Fruit fly (Drosophila melanogaster) whole organism, embryonic: ENCODE measurements around the gene CG2841.

Experiments used
- Ada2b ChIP-seq: fragments of 200-800 bp; sonication (Bioruptor generic); IDR thresholded peaks from 2 replicates; pipeline ENCODE4 v1.3.6; 2022; ENCODE audit warnings: missing biosample characterization, missing genetic modification characterization
- Asciz ChIP-seq: fragments of 200-800 bp; sonication (Bioruptor generic); optimal IDR thresholded peaks from 2 replicates; lab custom pipeline; 2017; ENCODE audit warnings: missing biosample characterization, mild to moderate bottlenecking, missing genetic modification characterization, missing genetic modification reagents
- Bdp1 ChIP-seq: fragments of 200-800 bp; sonication (Bioruptor generic); optimal IDR thresholded peaks from 3 replicates; lab custom pipeline; 2016; ENCODE audit warnings: missing biosample characterization, missing genetic modification characterization
- BtbVII ChIP-seq: fragments of 200-800 bp; sonication (Bioruptor generic); optimal IDR thresholded peaks from 3 replicates; lab custom pipeline; 2017; ENCODE audit warnings: missing biosample characterization, mild to moderate bottlenecking, missing genetic modification characterization
- CG10274 ChIP-seq: fragments of 200-800 bp; sonication (Bioruptor generic); optimal IDR thresholded peaks from 3 replicates; lab custom pipeline; 2017; ENCODE audit warnings: missing biosample characterization, mild to moderate bottlenecking, missing genetic modification characterization
- CG10979 ChIP-seq: fragments of 200-800 bp; sonication (Bioruptor generic); optimal IDR thresholded peaks from 2 replicates; lab custom pipeline; 2018; ENCODE audit warnings: missing biosample characterization, mild to moderate bottlenecking, missing genetic modification characterization, moderate library complexity
- CG11560 ChIP-seq: fragments of 200-800 bp; sonication (Bioruptor generic); IDR thresholded peaks from 3 replicates; pipeline ENCODE4 v1.3.6; 2022; ENCODE audit warnings: missing biosample characterization, missing genetic modification characterization
- CG11696 ChIP-seq: fragments of 200-800 bp; sonication (Bioruptor generic); IDR thresholded peaks from 2 replicates; pipeline ENCODE4 v1.3.6; 2022; ENCODE audit warnings: missing biosample characterization, missing genetic modification characterization
- CG13296 ChIP-seq: fragments of 200-800 bp; sonication (Bioruptor generic); optimal IDR thresholded peaks from 3 replicates; lab custom pipeline; 2018; ENCODE audit warnings: missing biosample characterization, mild to moderate bottlenecking, missing genetic modification characterization
- CG17328 ChIP-seq: fragments of 200-800 bp; sonication (Bioruptor generic); IDR thresholded peaks from 2 replicates; pipeline ENCODE4 v1.3.6; 2022; ENCODE audit warnings: missing biosample characterization, missing genetic modification characterization
- CG18262 ChIP-seq: fragments of 200-800 bp; optimal IDR thresholded peaks from 3 replicates; lab custom pipeline; 2019; ENCODE audit warnings: missing biosample characterization, mild to moderate bottlenecking, missing genetic modification characterization, moderate library complexity
- CG18764 ChIP-seq: fragments of 200-800 bp; sonication (Bioruptor generic); optimal IDR thresholded peaks from 3 replicates; lab custom pipeline; 2016; ENCODE audit warnings: missing biosample characterization, missing genetic modification characterization
- CG2116 ChIP-seq: fragments of 200-800 bp; sonication (Bioruptor generic); optimal IDR thresholded peaks from 3 replicates; lab custom pipeline; 2018; ENCODE audit warnings: missing biosample characterization, mild to moderate bottlenecking, missing genetic modification characterization
- CG34224 ChIP-seq: fragments of 200-800 bp; sonication (Bioruptor generic); IDR thresholded peaks from 3 replicates; pipeline ENCODE4 v1.3.6; 2022; ENCODE audit warnings: missing biosample characterization, missing genetic modification characterization; ENCODE audit not compliant: partially characterized antibody
- CG4328 ChIP-seq: fragments of 200-800 bp; sonication (Bioruptor generic); optimal IDR thresholded peaks from 3 replicates; lab custom pipeline; 2017; ENCODE audit warnings: missing biosample characterization, missing genetic modification reagents, missing genetic modification characterization
- CG4617 ChIP-seq: fragments of 200-800 bp; sonication (Bioruptor generic); optimal IDR thresholded peaks from 3 replicates; lab custom pipeline; 2016; ENCODE audit warnings: missing biosample characterization, missing genetic modification characterization, borderline replicate concordance
- CG4854 ChIP-seq: fragments of 200-800 bp; sonication (Bioruptor generic); optimal IDR thresholded peaks from 2 replicates; lab custom pipeline; 2016; ENCODE audit warnings: missing biosample characterization, missing genetic modification characterization, inconsistent platforms
- CG5180 ChIP-seq: fragments of 200-800 bp; sonication (Bioruptor generic); optimal IDR thresholded peaks from 3 replicates; lab custom pipeline; 2017; ENCODE audit warnings: missing biosample characterization, missing genetic modification characterization, mild to moderate bottlenecking, moderate library complexity, missing genetic modification reagents
- CG6175 ChIP-seq: fragments of 200-800 bp; sonication (Bioruptor generic); IDR thresholded peaks from 3 replicates; pipeline ENCODE4 v1.3.6; 2022; ENCODE audit warnings: missing biosample characterization, missing genetic modification characterization
- CG6689 ChIP-seq: fragments of 200-800 bp; sonication (Bioruptor generic); IDR thresholded peaks from 2 replicates; pipeline ENCODE4 v1.3.6; 2022; ENCODE audit warnings: missing biosample characterization, missing genetic modification characterization
- CG7271 ChIP-seq: fragments of 200-800 bp; sonication (Bioruptor generic); optimal IDR thresholded peaks from 2 replicates; lab custom pipeline; 2018; ENCODE audit warnings: missing biosample characterization, mild to moderate bottlenecking, missing genetic modification characterization, moderate library complexity
- CG7372 ChIP-seq: fragments of 200-800 bp; sonication (Bioruptor generic); IDR thresholded peaks from 2 replicates; pipeline ENCODE4 v1.3.6; 2022; ENCODE audit warnings: missing biosample characterization, missing genetic modification characterization
- CG8290 ChIP-seq, 3 experiments: fragments of 200-800 bp; sonication (Bioruptor generic); optimal IDR thresholded peaks; 2 replicates each; lab custom pipeline; 2016 to 2019; ENCODE audit warnings: missing biosample characterization in 3 of 3, missing genetic modification characterization in 3 of 3, mild to moderate bottlenecking in 2 of 3, moderate library complexity in 1 of 3
- CG9727 ChIP-seq: fragments of 200-800 bp; sonication (Bioruptor generic); optimal IDR thresholded peaks from 3 replicates; lab custom pipeline; 2017; ENCODE audit warnings: missing biosample characterization, mild to moderate bottlenecking, missing genetic modification characterization
- CG9876 ChIP-seq: fragments of 200-800 bp; sonication (Bioruptor generic); optimal IDR thresholded peaks from 2 replicates; lab custom pipeline; 2016; ENCODE audit warnings: missing biosample characterization, missing genetic modification characterization
- CG9932 ChIP-seq: fragments of 200-800 bp; sonication (Bioruptor generic); IDR thresholded peaks from 2 replicates; pipeline ENCODE4 v1.3.6; 2022; ENCODE audit warnings: missing biosample characterization, missing genetic modification characterization
- Fer2 ChIP-seq: fragments of 200-800 bp; sonication (Bioruptor generic); optimal IDR thresholded peaks from 2 replicates; lab custom pipeline; 2018; ENCODE audit warnings: missing biosample characterization, mild to moderate bottlenecking, missing genetic modification characterization, moderate library complexity
- Jarid2 ChIP-seq: fragments of 200-800 bp; sonication (Bioruptor generic); optimal IDR thresholded peaks from 3 replicates; lab custom pipeline; 2017; ENCODE audit warnings: mild to moderate bottlenecking, missing biosample characterization, missing genetic modification reagents, missing genetic modification characterization
- Mad ChIP-seq: fragments of 200-800 bp; sonication (Bioruptor generic); optimal IDR thresholded peaks from 2 replicates; lab custom pipeline; 2016; ENCODE audit warnings: missing biosample characterization, missing genetic modification characterization
- NfI ChIP-seq: fragments of 200-800 bp; sonication (Bioruptor generic); optimal IDR thresholded peaks from 3 replicates; lab custom pipeline; 2018; ENCODE audit warnings: missing biosample characterization, mild to moderate bottlenecking, missing genetic modification characterization, moderate library complexity
- Sry-δ ChIP-seq: fragments of 200-800 bp; sonication (Bioruptor generic); optimal IDR thresholded peaks from 2 replicates; lab custom pipeline; 2016; ENCODE audit warnings: missing biosample characterization, missing genetic modification characterization
- Stat92E ChIP-seq, 3 experiments: fragments of >200 bp in 2 of 3; fragments of 200-800 bp in 1 of 3; sonication (Bioruptor generic) in 1 of 3; optimal IDR thresholded peaks; 2 replicates each; lab custom pipeline; 2017 to 2019; ENCODE audit warnings: missing biosample characterization in 3 of 3, missing genetic modification characterization in 3 of 3, mild to moderate bottlenecking in 1 of 3, moderate library complexity in 1 of 3
- YL-1 ChIP-seq: fragments of 200-800 bp; sonication (Bioruptor generic); optimal IDR thresholded peaks from 3 replicates; lab custom pipeline; 2017; ENCODE audit warnings: missing biosample characterization, mild to moderate bottlenecking, missing genetic modification characterization
- ab ChIP-seq: fragments of 200-800 bp; sonication (Bioruptor generic); optimal IDR thresholded peaks from 2 replicates; lab custom pipeline; 2016; ENCODE audit warnings: missing biosample characterization, missing genetic modification characterization
- ato ChIP-seq: fragments of 200-800 bp; sonication (Bioruptor generic); IDR thresholded peaks from 2 replicates; pipeline ENCODE4 v1.3.6; 2022; ENCODE audit warnings: missing biosample characterization, missing genetic modification characterization; ENCODE audit not compliant: partially characterized antibody
- dan ChIP-seq: fragments of 200-800 bp; sonication (Bioruptor generic); IDR thresholded peaks from 2 replicates; pipeline ENCODE4 v1.3.6; 2022; ENCODE audit warnings: missing biosample characterization, missing genetic modification characterization
- disco-r ChIP-seq: fragments of 200-800 bp; sonication (Bioruptor generic); optimal IDR thresholded peaks from 2 replicates; lab custom pipeline; 2016; ENCODE audit warnings: missing biosample characterization, missing genetic modification characterization
- dpn ChIP-seq, 2 experiments: fragments of 200-800 bp; sonication (Bioruptor generic); optimal IDR thresholded peaks; 3 replicates each; lab custom pipeline; 2016; ENCODE audit warnings: missing biosample characterization in 2 of 2, missing genetic modification characterization in 2 of 2
- her ChIP-seq: fragments of 200-800 bp; sonication (Bioruptor generic); optimal IDR thresholded peaks from 2 replicates; lab custom pipeline; 2016; ENCODE audit warnings: missing biosample characterization, missing genetic modification characterization
- insv ChIP-seq, 2 experiments: fragments of 200-800 bp; sonication (Bioruptor generic); optimal IDR thresholded peaks; 3 replicates each; lab custom pipeline; 2016 to 2018; ENCODE audit warnings: missing biosample characterization in 2 of 2, missing genetic modification characterization in 2 of 2
- ken ChIP-seq: fragments of 200-800 bp; sonication (Bioruptor generic); IDR thresholded peaks from 3 replicates; pipeline ENCODE4 v1.3.6; 2022; ENCODE audit warnings: missing biosample characterization, missing genetic modification characterization
- kni ChIP-seq: fragments of 200-800 bp; sonication (Bioruptor generic); optimal IDR thresholded peaks from 3 replicates; lab custom pipeline; 2017; ENCODE audit warnings: mild to moderate bottlenecking, missing biosample characterization, missing genetic modification reagents, missing genetic modification characterization
- org-1 ChIP-seq: fragments of 200-800 bp; sonication (Bioruptor generic); optimal IDR thresholded peaks from 2 replicates; lab custom pipeline; 2017; ENCODE audit warnings: missing biosample characterization, missing genetic modification characterization
- pfk ChIP-seq: fragments of 200-800 bp; sonication (Bioruptor generic); optimal IDR thresholded peaks from 2 replicates; lab custom pipeline; 2018; ENCODE audit warnings: missing biosample characterization, mild to moderate bottlenecking, missing genetic modification characterization, moderate library complexity
- phol ChIP-seq: fragments of 200-800 bp; sonication (Bioruptor generic); optimal IDR thresholded peaks from 3 replicates; lab custom pipeline; 2018; ENCODE audit warnings: missing biosample characterization, mild to moderate bottlenecking, missing genetic modification characterization, moderate library complexity
- run ChIP-seq: fragments of 200-800 bp; sonication (Bioruptor generic); optimal IDR thresholded peaks from 3 replicates; lab custom pipeline; 2018; ENCODE audit warnings: missing biosample characterization, mild to moderate bottlenecking, missing genetic modification characterization
- so ChIP-seq: fragments of 200-800 bp; sonication (Bioruptor generic); IDR thresholded peaks from 3 replicates; pipeline ENCODE4 v1.3.6; 2022; ENCODE audit warnings: missing biosample characterization, missing genetic modification characterization
- twi ChIP-seq: fragments of 200-800 bp; optimal IDR thresholded peaks from 2 replicates; lab custom pipeline; 2019; ENCODE audit warnings: missing biosample characterization, mild to moderate bottlenecking, missing genetic modification characterization, moderate library complexity
- wek ChIP-seq: fragments of 200-800 bp; sonication (Bioruptor generic); optimal IDR thresholded peaks from 3 replicates; lab custom pipeline; 2018; ENCODE audit warnings: missing biosample characterization, mild to moderate bottlenecking, missing genetic modification characterization, moderate library complexity

CG2841 gene

dm6 chrX:2340009-2340733 lies 26.0 kb downstream of the CG2841 start:
- TF ChIP-seq Ada2b (GFP tag; lab: Robert Waterston, UW): no peak
- TF ChIP-seq so (GFP tag; lab: Robert Waterston, UW): no peak
- peak; percentile 4 for TF ChIP-seq CG18262 (tag; lab: Kevin White, UChicago)
- TF ChIP-seq CG9727 (GFP tag; lab: Kevin White, UChicago): no peak
- 0 out of 2 replicates have a peak, but pooled peaks have one; percentile 50 for TF ChIP-seq ato (GFP tag; lab: Robert Waterston, UW)
- no peak for TF ChIP-seq NfI (GFP tag; lab: Kevin White, UChicago)
- no peak for TF ChIP-seq Jarid2 (GFP tag; lab: Kevin White, UChicago)
- peak in 1 of 3 experiments; percentile 45 for TF ChIP-seq Stat92E (GFP tag; optimal IDR thresholded peaks at IDR 0.05; lab: Kevin White, UChicago)
- TF ChIP-seq her (GFP tag; lab: Kevin White, UChicago): no peak
- TF ChIP-seq CG9876 (GFP tag; lab: Kevin White, UChicago): no peak
- TF ChIP-seq CG17328 (GFP tag; lab: Robert Waterston, UW): no peak
- no peak for TF ChIP-seq CG11696 (GFP tag; lab: Robert Waterston, UW)
- TF ChIP-seq CG4854 (GFP tag; lab: Kevin White, UChicago): no peak
- peak; percentile 43 for TF ChIP-seq CG4617 (GFP tag; lab: Kevin White, UChicago)
- no peak for TF ChIP-seq CG5180 (GFP tag; lab: Kevin White, UChicago)
- no peak for TF ChIP-seq dpn (GFP tag; optimal IDR thresholded peaks at IDR 0.05; lab: Kevin White, UChicago)
- TF ChIP-seq kni (GFP tag; lab: Kevin White, UChicago): peak; percentile 51
- no peak for TF ChIP-seq BtbVII (GFP tag; lab: Kevin White, UChicago)
- TF ChIP-seq CG10274: no peak
- TF ChIP-seq CG6689 (GFP tag; lab: Robert Waterston, UW): no peak
- no peak for TF ChIP-seq Fer2 (tag; lab: Kevin White, UChicago)
- peak; percentile 66; the same call in 2 of the 3 replicates for TF ChIP-seq CG11560 (tag; lab: Robert Waterston, UW)
- TF ChIP-seq run (tag; lab: Kevin White, UChicago): no peak
- peak; percentile 96 for TF ChIP-seq CG2116
- TF ChIP-seq Sry-δ (GFP tag; lab: Kevin White, UChicago): peak; percentile 82
- TF ChIP-seq CG8290 (GFP tag; optimal IDR thresholded peaks at IDR 0.05; lab: Kevin White, UChicago): peak; percentile 58
- TF ChIP-seq CG8290 (tag; optimal IDR thresholded peaks at IDR 0.05; lab: Kevin White, UChicago): no peak
- no peak for TF ChIP-seq twi (tag; lab: Kevin White, UChicago)
- TF ChIP-seq pfk (GFP tag; lab: Kevin White, UChicago): no peak
- TF ChIP-seq ken (GFP tag; lab: Robert Waterston, UW): no peak
- TF ChIP-seq dan: no peak
- TF ChIP-seq insv (GFP tag; optimal IDR thresholded peaks at IDR 0.05; lab: Kevin White, UChicago): peak in 1 of 2 experiments; percentile 32
- no peak for TF ChIP-seq wek (GFP tag; lab: Kevin White, UChicago)
- TF ChIP-seq phol (tag; lab: Kevin White, UChicago): peak; percentile 38
- TF ChIP-seq disco-r (GFP tag; lab: Kevin White, UChicago): no peak
- TF ChIP-seq CG7372 (GFP tag; lab: Robert Waterston, UW): no peak
- TF ChIP-seq Mad (GFP tag; lab: Kevin White, UChicago): no peak
- no peak for TF ChIP-seq CG18764 (GFP tag; lab: Kevin White, UChicago)
- no peak for TF ChIP-seq org-1 (GFP tag; lab: Kevin White, UChicago)
- TF ChIP-seq CG34224: peak; percentile 68; the same call in 2 of the 3 replicates
- no peak for TF ChIP-seq CG13296 (GFP tag; lab: Kevin White, UChicago)
- TF ChIP-seq CG10979: no peak
- TF ChIP-seq ab: no peak
- no peak for TF ChIP-seq CG7271 (tag; lab: Kevin White, UChicago)
- TF ChIP-seq Asciz (GFP tag; lab: Kevin White, UChicago): no peak
- TF ChIP-seq Bdp1 (GFP tag; lab: Kevin White, UChicago): no peak
- TF ChIP-seq CG9932 (GFP tag; lab: Robert Waterston, UW): peak; percentile 28; the same call in 1 of the 2 replicates
- no peak for TF ChIP-seq CG6175 (GFP tag; lab: Robert Waterston, UW)
- TF ChIP-seq YL-1 (GFP tag; lab: Kevin White, UChicago): no peak
- TF ChIP-seq CG4328 (GFP tag; lab: Kevin White, UChicago): no peak
